Worm (Caenorhabditis elegans): ENCODE measurements around the gene dmsr-3.

ce11 chrII:13320811-13321210 lies 35.2 kb downstream of the dmsr-3 start, which contains the start of gene mac-1:
- no peak for TF ChIP-seq D2030.7 (GFP tag; IDR thresholded peaks at IDR 0.05)
- no peak for TF ChIP-seq snpc-3.4 (tag; optimal IDR thresholded peaks at IDR 0.05)
- TF ChIP-seq egrh-3 (GFP tag; IDR thresholded peaks at IDR 0.05), result no peak
- TF ChIP-seq K11D2.4 (GFP tag; IDR thresholded peaks at IDR 0.05), result no peak
- TF ChIP-seq ZK185.1 (tag; optimal IDR thresholded peaks at IDR 0.05; ENCODE audit: poor library complexity, severe bottlenecking), result no peak
- no peak for TF ChIP-seq ets-4 (GFP tag; optimal IDR thresholded peaks at IDR 0.05)
- TF ChIP-seq dpl-1 (GFP tag; optimal IDR thresholded peaks at IDR 0.05), result no peak
- TF ChIP-seq sea-2 (GFP tag; IDR thresholded peaks at IDR 0.05), result no peak
- no peak for TF ChIP-seq F10E7.11 (tag; optimal IDR thresholded peaks at IDR 0.05)
- no peak for TF ChIP-seq F37B4.10 (GFP tag; IDR thresholded peaks at IDR 0.05)
- TF ChIP-seq zfh-2 (GFP tag; conservative IDR thresholded peaks at IDR 0.05), result no peak
- TF ChIP-seq lin-35 (GFP tag; optimal IDR thresholded peaks at IDR 0.05), result no peak

Measured in whole organism, young adult.